Fruit fly (Drosophila melanogaster) whole organism, embryonic: ENCODE measurements around the gene nmdyn-D6.
A peak's percentile ranks its signal among the peaks of the same experiment; 100 is the strongest.

Source experiments
- ATbp ChIP-seq: fragments of 200-800 bp; sonication (Bioruptor generic); optimal IDR thresholded peaks from 2 replicates; lab custom pipeline; 2017; ENCODE audit warnings: missing biosample characterization, mild to moderate bottlenecking, missing genetic modification characterization, missing genetic modification reagents
- Awh ChIP-seq: fragments of 200-800 bp; sonication (Bioruptor generic); IDR thresholded peaks from 2 replicates; pipeline ENCODE4, ENCODE4 v1.3.6; 2022; ENCODE audit warnings: missing biosample characterization, missing genetic modification characterization
- B-H2 ChIP-seq: fragments of 200-800 bp; sonication (Bioruptor generic); optimal IDR thresholded peaks from 2 replicates; lab custom pipeline; 2018; ENCODE audit warnings: missing biosample characterization, mild to moderate bottlenecking, missing genetic modification characterization
- BEAF-32 ChIP-seq: fragments of 200-800 bp; sonication (Bioruptor generic); optimal IDR thresholded peaks from 3 replicates; lab custom pipeline; 2017; ENCODE audit warnings: missing biosample characterization, missing genetic modification characterization, mild to moderate bottlenecking, moderate library complexity, missing genetic modification reagents
- CG10209 ChIP-seq: fragments of 200-800 bp; sonication (Bioruptor generic); optimal IDR thresholded peaks from 3 replicates; lab custom pipeline; 2017; ENCODE audit warnings: missing biosample characterization, mild to moderate bottlenecking, missing genetic modification characterization, missing genetic modification reagents
- CG10267 ChIP-seq: fragments of 200-800 bp; sonication (Bioruptor generic); optimal IDR thresholded peaks from 2 replicates; lab custom pipeline; 2018; ENCODE audit warnings: missing biosample characterization, mild to moderate bottlenecking, missing genetic modification characterization, moderate library complexity
- CG10321 ChIP-seq: fragments of 200-800 bp; sonication (Bioruptor generic); IDR thresholded peaks from 2 replicates; pipeline ENCODE4 v1.3.6; 2022; ENCODE audit warnings: missing biosample characterization, missing genetic modification characterization
- CG10654 ChIP-seq: fragments of 200-800 bp; sonication (Bioruptor generic); optimal IDR thresholded peaks from 2 replicates; lab custom pipeline; 2016; ENCODE audit warnings: missing biosample characterization, missing genetic modification characterization
- CG12219 ChIP-seq: fragments of 200-800 bp; sonication (Bioruptor generic); optimal IDR thresholded peaks from 3 replicates; lab custom pipeline; 2018; ENCODE audit warnings: missing biosample characterization, mild to moderate bottlenecking, missing genetic modification characterization
- CG14667 ChIP-seq: fragments of 200-800 bp; sonication (Bioruptor generic); IDR thresholded peaks from 2 replicates; pipeline ENCODE4 v1.3.6; 2022; ENCODE audit warnings: missing biosample characterization, missing genetic modification characterization
- CG17359 ChIP-seq: fragments of 200-800 bp; sonication (Bioruptor generic); optimal IDR thresholded peaks from 3 replicates; lab custom pipeline; 2018; ENCODE audit warnings: missing biosample characterization, mild to moderate bottlenecking, missing genetic modification characterization, moderate library complexity
- CG2116 ChIP-seq: fragments of 200-800 bp; sonication (Bioruptor generic); optimal IDR thresholded peaks from 3 replicates; lab custom pipeline; 2018; ENCODE audit warnings: missing biosample characterization, mild to moderate bottlenecking, missing genetic modification characterization
- CG3065 ChIP-seq: fragments of 200-800 bp; sonication (Bioruptor generic); optimal IDR thresholded peaks from 2 replicates; lab custom pipeline; 2016; ENCODE audit warnings: missing biosample characterization, missing genetic modification characterization
- CG32772 ChIP-seq: fragments of 200-800 bp; sonication (Bioruptor generic); IDR thresholded peaks from 2 replicates; pipeline ENCODE4 v1.3.6; 2022; ENCODE audit warnings: missing biosample characterization, missing genetic modification characterization
- CG4820 ChIP-seq: fragments of 200-800 bp; sonication (Bioruptor generic); optimal IDR thresholded peaks from 3 replicates; lab custom pipeline; 2016; ENCODE audit warnings: missing biosample characterization, missing genetic modification characterization
- CG6272 ChIP-seq: fragments of 200-800 bp; sonication (Bioruptor generic); IDR thresholded peaks from 2 replicates; pipeline ENCODE4 v1.3.6; 2022; ENCODE audit warnings: missing biosample characterization, missing genetic modification characterization
- CG7786 ChIP-seq: fragments of 200-800 bp; sonication (Bioruptor generic); optimal IDR thresholded peaks from 2 replicates; lab custom pipeline; 2016; ENCODE audit warnings: missing biosample characterization, missing genetic modification characterization
- CG8388 ChIP-seq: fragments of 200-800 bp; sonication (Bioruptor generic); optimal IDR thresholded peaks from 2 replicates; lab custom pipeline; 2019; ENCODE audit warnings: missing biosample characterization, mild to moderate bottlenecking, missing genetic modification characterization, moderate library complexity
- CG9817 ChIP-seq: fragments of 200-800 bp; sonication (Bioruptor generic); optimal IDR thresholded peaks from 2 replicates; lab custom pipeline; 2018; ENCODE audit warnings: missing biosample characterization, mild to moderate bottlenecking, missing genetic modification characterization, moderate library complexity
- Chrac-16 ChIP-seq: fragments of 200-800 bp; sonication (Bioruptor generic); optimal IDR thresholded peaks from 3 replicates; lab custom pipeline; 2016; ENCODE audit warnings: missing biosample characterization, missing genetic modification characterization
- CkIIα-i1 ChIP-seq: fragments of 200-800 bp; sonication (Bioruptor generic); IDR thresholded peaks from 2 replicates; pipeline ENCODE4 v1.3.6; 2022; ENCODE audit warnings: missing biosample characterization, missing genetic modification characterization
- Dad ChIP-seq: fragments of 200-800 bp; sonication (Bioruptor generic); optimal IDR thresholded peaks from 3 replicates; lab custom pipeline; 2016; ENCODE audit warnings: missing biosample characterization, missing genetic modification characterization
- Fer1 ChIP-seq: fragments of 200-800 bp; sonication (Bioruptor generic); optimal IDR thresholded peaks from 2 replicates; lab custom pipeline; 2017; ENCODE audit warnings: missing biosample characterization, mild to moderate bottlenecking, missing genetic modification characterization
- HLHmδ ChIP-seq: fragments of 200-800 bp; sonication (Bioruptor generic); optimal IDR thresholded peaks from 2 replicates; lab custom pipeline; 2018; ENCODE audit warnings: missing biosample characterization, mild to moderate bottlenecking, missing genetic modification characterization, moderate library complexity
- Mad ChIP-seq: fragments of 200-800 bp; sonication (Bioruptor generic); optimal IDR thresholded peaks from 2 replicates; lab custom pipeline; 2016; ENCODE audit warnings: missing biosample characterization, missing genetic modification characterization
- Mes4 ChIP-seq: fragments of 200-800 bp; sonication (Bioruptor generic); optimal IDR thresholded peaks from 2 replicates; lab custom pipeline; 2016; ENCODE audit warnings: missing biosample characterization, missing genetic modification characterization
- NC2β ChIP-seq: fragments of 200-800 bp; sonication (Bioruptor generic); optimal IDR thresholded peaks from 2 replicates; lab custom pipeline; 2016; ENCODE audit warnings: missing biosample characterization, missing genetic modification characterization
- Nf-YC ChIP-seq: fragments of 200-800 bp; optimal IDR thresholded peaks from 3 replicates; lab custom pipeline; 2019; ENCODE audit warnings: missing biosample characterization, mild to moderate bottlenecking, missing genetic modification characterization, moderate library complexity
- NfI ChIP-seq: fragments of 200-800 bp; sonication (Bioruptor generic); optimal IDR thresholded peaks from 3 replicates; lab custom pipeline; 2018; ENCODE audit warnings: missing biosample characterization, mild to moderate bottlenecking, missing genetic modification characterization, moderate library complexity
- Pdp1 ChIP-seq, 2 experiments: fragments of 200-800 bp; sonication (Bioruptor generic); optimal IDR thresholded peaks; 3 replicates each; lab custom pipeline; 2016; ENCODE audit warnings: missing biosample characterization in 2 of 2, missing genetic modification characterization in 2 of 2, mild to moderate bottlenecking in 1 of 2, moderate library complexity in 1 of 2
- Vsx1 ChIP-seq: fragments of 200-800 bp; sonication (Bioruptor generic); optimal IDR thresholded peaks from 2 replicates; lab custom pipeline; 2017; ENCODE audit warnings: missing biosample characterization, mild to moderate bottlenecking, missing genetic modification characterization, missing genetic modification reagents
- Xbp1 ChIP-seq: fragments of 200-800 bp; sonication (Bioruptor generic); optimal IDR thresholded peaks from 3 replicates; lab custom pipeline; 2016; ENCODE audit warnings: missing biosample characterization, mild to moderate bottlenecking, missing genetic modification characterization
- ac ChIP-seq: fragments of 200-800 bp; sonication (Bioruptor generic); optimal IDR thresholded peaks from 3 replicates; lab custom pipeline; 2017; ENCODE audit warnings: missing biosample characterization, mild to moderate bottlenecking, missing genetic modification characterization
- bbx ChIP-seq: fragments of 200-800 bp; sonication (Bioruptor generic); IDR thresholded peaks from 2 replicates; pipeline ENCODE4 v1.3.6; 2022; ENCODE audit warnings: missing biosample characterization, missing genetic modification characterization; ENCODE audit not compliant: partially characterized antibody
- corto ChIP-seq: fragments of 200-800 bp; sonication (Bioruptor generic); optimal IDR thresholded peaks from 2 replicates; lab custom pipeline; 2016; ENCODE audit warnings: missing biosample characterization, mild to moderate bottlenecking, missing genetic modification characterization, moderate library complexity
- da ChIP-seq: fragments of 200-800 bp; sonication (Bioruptor generic); optimal IDR thresholded peaks from 2 replicates; lab custom pipeline; 2016; ENCODE audit warnings: missing biosample characterization, missing genetic modification characterization
- dan ChIP-seq: fragments of 200-800 bp; sonication (Bioruptor generic); IDR thresholded peaks from 2 replicates; pipeline ENCODE4 v1.3.6; 2022; ENCODE audit warnings: missing biosample characterization, missing genetic modification characterization
- en ChIP-seq: fragments of 200-800 bp; sonication (Bioruptor generic); optimal IDR thresholded peaks from 2 replicates; lab custom pipeline; 2016; ENCODE audit warnings: missing biosample characterization, missing genetic modification characterization
- fd64A ChIP-seq: fragments of 200-800 bp; sonication (Bioruptor generic); optimal IDR thresholded peaks from 3 replicates; lab custom pipeline; 2018; ENCODE audit warnings: missing biosample characterization, mild to moderate bottlenecking, missing genetic modification characterization
- grau ChIP-seq: fragments of 200-800 bp; optimal IDR thresholded peaks from 3 replicates; lab custom pipeline; 2019; ENCODE audit warnings: missing biosample characterization, mild to moderate bottlenecking, missing genetic modification characterization, moderate library complexity
- inv ChIP-seq: fragments of 200-800 bp; sonication (Bioruptor generic); IDR thresholded peaks from 2 replicates; pipeline ENCODE4 v1.3.6; 2022; ENCODE audit warnings: missing biosample characterization, missing genetic modification characterization; ENCODE audit not compliant: partially characterized antibody
- ken ChIP-seq: fragments of 200-800 bp; sonication (Bioruptor generic); IDR thresholded peaks from 3 replicates; pipeline ENCODE4 v1.3.6; 2022; ENCODE audit warnings: missing biosample characterization, missing genetic modification characterization
- knrl ChIP-seq: fragments of 200-800 bp; sonication (Bioruptor generic); IDR thresholded peaks from 3 replicates; pipeline ENCODE4 v1.3.6; 2022; ENCODE audit warnings: missing biosample characterization, missing genetic modification characterization; ENCODE audit not compliant: partially characterized antibody
- otp ChIP-seq: fragments of 200-800 bp; sonication (Bioruptor generic); IDR thresholded peaks from 3 replicates; pipeline ENCODE4, ENCODE4 v1.3.6; 2022; ENCODE audit warnings: missing biosample characterization, missing genetic modification characterization
- phol ChIP-seq: fragments of 200-800 bp; sonication (Bioruptor generic); optimal IDR thresholded peaks from 3 replicates; lab custom pipeline; 2018; ENCODE audit warnings: missing biosample characterization, mild to moderate bottlenecking, missing genetic modification characterization, moderate library complexity
- sob ChIP-seq: fragments of 200-800 bp; sonication (Bioruptor generic); IDR thresholded peaks from 2 replicates; pipeline ENCODE4 v1.3.6; 2022; ENCODE audit warnings: missing biosample characterization, missing genetic modification characterization
- tx ChIP-seq: fragments of 200-800 bp; sonication (Bioruptor generic); optimal IDR thresholded peaks from 2 replicates; lab custom pipeline; 2016; ENCODE audit warnings: missing biosample characterization, missing genetic modification characterization
- usp ChIP-seq: fragments of >200 bp; optimal IDR thresholded peaks from 2 replicates; lab custom pipeline; 2017; ENCODE audit warnings: missing biosample characterization, missing genetic modification characterization
- zfh1 ChIP-seq: fragments of 200-800 bp; sonication (Bioruptor generic); IDR thresholded peaks from 3 replicates; pipeline ENCODE4 v1.3.6; 2022; ENCODE audit warnings: missing biosample characterization, missing genetic modification characterization
- zfh2 ChIP-seq: fragments of 200-800 bp; sonication (Bioruptor generic); optimal IDR thresholded peaks from 2 replicates; lab custom pipeline; 2016; ENCODE audit warnings: missing biosample characterization, missing genetic modification characterization

nmdyn-D6 gene

dm6 chrX:14602421-14602846 is 19.0 kb downstream of the nmdyn-D6 start, which contains the start of gene sbm (continued):
- no peak for TF ChIP-seq Vsx1
- peak; percentile 26 for TF ChIP-seq Fer1
- no peak for TF ChIP-seq CG10321 (GFP tag; lab: Robert Waterston, UW)
- TF ChIP-seq en (GFP tag; lab: Kevin White, UChicago): no peak
- TF ChIP-seq phol (tag; lab: Kevin White, UChicago): peak; percentile 27
- TF ChIP-seq Dad (GFP tag; lab: Kevin White, UChicago): no peak
- TF ChIP-seq inv (GFP tag; lab: Robert Waterston, UW): peak; percentile 50; the same call in 1 of the 2 replicates
- TF ChIP-seq fd64A (GFP tag; lab: Kevin White, UChicago): no peak
- peak; percentile 3 for TF ChIP-seq Mes4 (GFP tag; lab: Kevin White, UChicago)
- peak; percentile 95 for TF ChIP-seq grau (tag; lab: Kevin White, UChicago)
- peak; percentile 59 for TF ChIP-seq knrl (GFP tag; lab: Robert Waterston, UW)
- TF ChIP-seq CG14667: 0 out of 2 replicates have a peak, but pooled peaks have one; percentile 18
- TF ChIP-seq CG12219 (GFP tag; lab: Kevin White, UChicago): no peak
- TF ChIP-seq zfh1 (GFP tag; lab: Robert Waterston, UW): peak; percentile 67; the same call in 2 of the 3 replicates
- no peak for TF ChIP-seq HLHmδ (GFP tag; lab: Kevin White, UChicago)
- TF ChIP-seq CG7786 (GFP tag; lab: Kevin White, UChicago): peak; percentile 60
- peak; percentile 12; the same call in 1 of the 3 replicates for TF ChIP-seq otp
- 0 out of 2 replicates have a peak, but pooled peaks have one; percentile 42 for TF ChIP-seq Awh (GFP tag; lab: Robert Waterston, UW)
- no peak for TF ChIP-seq CG8388
- TF ChIP-seq BEAF-32 (GFP tag; lab: Kevin White, UChicago): peak; percentile 32
- TF ChIP-seq da (GFP tag; lab: Kevin White, UChicago): no peak
- peak; percentile 56; the same call in 1 of the 2 replicates for TF ChIP-seq sob (GFP tag; lab: Robert Waterston, UW)
- TF ChIP-seq NfI (GFP tag; lab: Kevin White, UChicago): peak; percentile 37
- peak; percentile 18 for TF ChIP-seq CG10654 (GFP tag; lab: Kevin White, UChicago)
- TF ChIP-seq Chrac-16 (GFP tag; lab: Kevin White, UChicago): peak; percentile 34
- peak; percentile 65 for TF ChIP-seq CG6272 (GFP tag; lab: Robert Waterston, UW)
- TF ChIP-seq CG10267 (tag; lab: Kevin White, UChicago): no peak
- peak; percentile 45 for TF ChIP-seq Xbp1 (GFP tag; lab: Kevin White, UChicago)
- TF ChIP-seq Mad (GFP tag; lab: Kevin White, UChicago): no peak
- peak; percentile 3 for TF ChIP-seq NC2β (GFP tag; lab: Kevin White, UChicago)
- TF ChIP-seq tx (GFP tag; lab: Kevin White, UChicago): peak; percentile 8
- peak in 1 of 2 experiments; percentile 67 for TF ChIP-seq Pdp1 (GFP tag; optimal IDR thresholded peaks at IDR 0.05; lab: Kevin White, UChicago)
- peak; percentile 59; the same call in 1 of the 3 replicates for TF ChIP-seq ken (GFP tag; lab: Robert Waterston, UW)
- no peak for TF ChIP-seq dan (GFP tag; lab: Robert Waterston, UW)
- no peak for TF ChIP-seq Nf-YC (tag; lab: Kevin White, UChicago)
- TF ChIP-seq bbx (GFP tag; lab: Robert Waterston, UW): peak; percentile 80
- no peak for TF ChIP-seq ATbp (GFP tag; lab: Kevin White, UChicago)
- peak; percentile 30 for TF ChIP-seq CG10209
- TF ChIP-seq CG17359: peak; percentile 19
- TF ChIP-seq ac: no peak
- peak; percentile 34 for TF ChIP-seq CG2116 (GFP tag; lab: Kevin White, UChicago)
- TF ChIP-seq CkIIα-i1 (GFP tag; lab: Robert Waterston, UW): no peak
- TF ChIP-seq B-H2 (GFP tag; lab: Kevin White, UChicago): no peak
- no peak for TF ChIP-seq CG3065 (GFP tag; lab: Kevin White, UChicago)
- no peak for TF ChIP-seq corto (GFP tag; lab: Kevin White, UChicago)
- peak; percentile 41; the same call in 1 of the 2 replicates for TF ChIP-seq CG32772 (GFP tag; lab: Robert Waterston, UW)
- peak; percentile 52 for TF ChIP-seq zfh2
- no peak for TF ChIP-seq usp (GFP tag; lab: Kevin White, UChicago)
- TF ChIP-seq CG4820 (GFP tag; lab: Kevin White, UChicago): peak; percentile 3
- TF ChIP-seq CG9817 (tag; lab: Kevin White, UChicago): peak; percentile 53
